Worm (Caenorhabditis elegans): Measurements from ENCODE around the gene cgt-3.

ce11 chrII:5889417-5890139, 21.5 kb upstream of the cgt-3 start:
- no peak for TF ChIP-seq D2030.7 (GFP tag; IDR thresholded peaks at IDR 0.05)
- no peak for TF ChIP-seq sea-2 (GFP tag; IDR thresholded peaks at IDR 0.05)
- no peak for TF ChIP-seq T26A5.8 (tag; optimal IDR thresholded peaks at IDR 0.05)
- no peak for TF ChIP-seq B0035.1 (tag; optimal IDR thresholded peaks at IDR 0.05)
- no peak for TF ChIP-seq B0261.1 (tag; optimal IDR thresholded peaks at IDR 0.05)
- no peak for TF ChIP-seq Y79H2A.3 (GFP tag; conservative IDR thresholded peaks at IDR 0.05)
- no peak for TF ChIP-seq unc-62 (GFP tag; optimal IDR thresholded peaks at IDR 0.05)
- TF ChIP-seq cebp-2 (GFP tag; IDR thresholded peaks at IDR 0.05) = no peak
- TF ChIP-seq B0019.2 (GFP tag; conservative IDR thresholded peaks at IDR 0.05) = no peak
- no peak for TF ChIP-seq ztf-18 (tag; optimal IDR thresholded peaks at IDR 0.05)
- no peak for TF ChIP-seq ceh-27 (GFP tag; optimal IDR thresholded peaks at IDR 0.05)
- TF ChIP-seq lin-35 (GFP tag; optimal IDR thresholded peaks at IDR 0.05) = no peak
